Fruit fly (Drosophila melanogaster): ENCODE measurements around the gene mus302.

DNA sequence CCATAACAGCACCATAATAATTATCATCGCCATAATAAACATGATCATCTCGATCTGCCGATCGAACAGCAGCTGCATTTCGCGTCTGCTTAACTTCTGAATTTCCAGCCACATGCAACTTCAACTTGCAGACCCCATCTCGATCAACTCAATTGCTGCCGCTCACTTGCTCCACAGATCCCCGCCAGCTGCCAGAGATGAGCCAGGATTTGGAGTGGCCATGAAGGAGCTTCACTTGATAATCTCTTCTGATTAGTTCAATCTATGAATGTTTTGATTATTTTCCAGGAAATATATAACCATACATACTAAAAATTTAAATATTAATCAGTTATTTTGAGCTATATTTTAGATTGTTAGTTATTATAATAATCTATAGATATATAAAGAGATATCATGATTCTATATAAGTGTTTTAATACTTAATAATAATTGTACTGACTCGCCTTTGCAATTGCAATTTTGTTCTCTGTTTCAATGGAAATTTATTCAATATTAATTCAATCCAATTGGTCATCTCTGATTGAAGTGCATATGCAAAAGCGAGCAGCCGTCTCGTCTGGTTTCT is 28.0 kb downstream of the mus302 start:
- TF ChIP-seq Sox15 (GFP tag; optimal IDR thresholded peaks at IDR 0.05) (no peak), CG6854 (GFP tag; optimal IDR thresholded peaks at IDR 0.05) (no peak), Sox102F (GFP tag; optimal IDR thresholded peaks at IDR 0.05) (no peak), CG3919 (GFP tag; optimal IDR thresholded peaks at IDR 0.05) (no peak), CG31627 (GFP tag; optimal IDR thresholded peaks at IDR 0.05) (no peak), CG11294 (GFP tag; IDR thresholded peaks at IDR 0.05) (no peak)

Measured in whole organism, prepupa.